Worm (Caenorhabditis elegans): ENCODE measurements around the gene H25K10.1.
A peak's percentile ranks its signal among the peaks of the same experiment; 100 is the strongest.

Gene H25K10.1

DNA sequence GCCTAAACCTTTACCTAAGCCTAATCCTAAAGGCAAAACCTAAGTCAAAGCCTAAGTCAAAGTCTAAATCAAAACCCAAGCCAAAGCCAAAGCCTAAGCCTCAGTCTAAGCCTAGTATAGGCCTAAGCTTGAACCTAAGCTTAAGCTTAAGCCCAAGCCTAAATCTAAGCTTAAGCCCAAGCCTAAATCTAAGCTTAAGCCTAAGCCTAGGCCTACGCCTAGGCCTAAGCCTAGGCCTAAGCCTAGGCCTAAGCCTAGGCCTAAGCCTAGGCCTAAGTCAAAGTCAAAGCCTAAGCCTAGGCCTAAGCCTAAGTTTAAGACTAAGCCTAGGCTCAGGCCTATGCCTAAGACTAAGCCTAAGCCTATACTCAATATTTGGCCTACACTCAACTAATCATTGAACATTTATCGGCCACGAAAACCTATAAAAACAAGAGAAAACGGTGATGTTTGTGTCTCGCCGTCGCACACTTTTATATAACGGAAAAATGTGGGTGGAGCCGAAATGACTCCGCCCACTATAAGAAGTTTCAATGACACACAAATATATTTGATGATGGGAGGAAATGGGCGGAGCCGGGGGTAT lies 29.3 kb upstream of the H25K10.1 start:
- TF ChIP-seq drap-1 (GFP tag; optimal IDR thresholded peaks at IDR 0.05) = no peak
- TF ChIP-seq nhr-2 (tag; optimal IDR thresholded peaks at IDR 0.05) = no peak
- no peak for TF ChIP-seq nhr-28 (tag; optimal IDR thresholded peaks at IDR 0.05)
- TF ChIP-seq mls-2 (tag; optimal IDR thresholded peaks at IDR 0.05) = no peak
- no peak for TF ChIP-seq mep-1 (tag; optimal IDR thresholded peaks at IDR 0.05)
- TF ChIP-seq lin-32 (GFP tag; optimal IDR thresholded peaks at IDR 0.05) = no peak
- TF ChIP-seq ztf-11 (tag; optimal IDR thresholded peaks at IDR 0.05) = no peak
- TF ChIP-seq tbx-8 (GFP tag; optimal IDR thresholded peaks at IDR 0.05) = no peak
- TF ChIP-seq elt-1 (tag; optimal IDR thresholded peaks at IDR 0.05; ENCODE audit: borderline replicate concordance, insufficient read depth) = no peak
- no peak for TF ChIP-seq elt-3 (tag; optimal IDR thresholded peaks at IDR 0.05)
- TF ChIP-seq sem-2 (GFP tag; optimal IDR thresholded peaks at IDR 0.05) = no peak
- TF ChIP-seq blmp-1 (tag; optimal IDR thresholded peaks at IDR 0.05) = no peak
- TF ChIP-seq ceh-39 (tag; optimal IDR thresholded peaks at IDR 0.05) = no peak
- TF ChIP-seq pha-4 (tag; optimal IDR thresholded peaks at IDR 0.05) = no peak
- no peak for TF ChIP-seq hlh-1 (tag; optimal IDR thresholded peaks at IDR 0.05)
- TF ChIP-seq ceh-83 (GFP tag; optimal IDR thresholded peaks at IDR 0.05) = no peak
- TF ChIP-seq sptf-1 (tag; optimal IDR thresholded peaks at IDR 0.05) = no peak
- no peak for TF ChIP-seq ceh-43 (GFP tag; optimal IDR thresholded peaks at IDR 0.05)
- TF ChIP-seq zip-8 (tag; optimal IDR thresholded peaks at IDR 0.05) = no peak
- no peak for TF ChIP-seq nhr-237 (tag; optimal IDR thresholded peaks at IDR 0.05)

DNA sequence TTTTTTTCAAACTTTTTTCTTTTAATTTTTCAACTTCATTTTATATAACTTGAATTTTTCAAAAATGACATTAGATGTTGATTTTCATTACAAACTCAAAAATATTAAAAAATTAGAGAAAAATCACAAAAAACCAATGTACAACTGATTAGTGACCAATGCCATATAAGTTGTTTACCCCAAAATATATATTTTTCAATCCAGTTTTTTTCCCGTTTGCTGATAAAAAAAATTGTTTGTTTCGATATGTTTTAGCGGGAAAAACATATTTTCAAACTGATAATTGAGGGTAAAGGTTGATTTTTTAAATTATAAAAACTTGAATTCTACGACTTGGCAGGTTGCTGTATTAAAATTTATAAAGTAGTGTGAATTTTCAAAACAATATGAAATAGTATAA lies 25.4 kb upstream of the H25K10.1 start:
- TF ChIP-seq blmp-1 (tag; optimal IDR thresholded peaks at IDR 0.05) = no peak
- TF ChIP-seq lin-13 (tag; optimal IDR thresholded peaks at IDR 0.05) = no peak
- no peak for TF ChIP-seq lsy-2 (tag; optimal IDR thresholded peaks at IDR 0.05)
- TF ChIP-seq ces-1 (GFP tag; optimal IDR thresholded peaks at IDR 0.05) = no peak
- no peak for TF ChIP-seq mep-1 (tag; optimal IDR thresholded peaks at IDR 0.05)
- TF ChIP-seq unc-39 (tag; optimal IDR thresholded peaks at IDR 0.05) = no peak
- no peak for TF ChIP-seq nhr-76 (tag; optimal IDR thresholded peaks at IDR 0.05)
- no peak for TF ChIP-seq cnd-1 (tag; optimal IDR thresholded peaks at IDR 0.05)
- TF ChIP-seq M03D4.4 (tag; optimal IDR thresholded peaks at IDR 0.05) = no peak
- no peak for TF ChIP-seq nhr-237 (tag; optimal IDR thresholded peaks at IDR 0.05)
- no peak for TF ChIP-seq sem-2 (GFP tag; optimal IDR thresholded peaks at IDR 0.05)
- TF ChIP-seq sptf-1 (tag; optimal IDR thresholded peaks at IDR 0.05) = no peak
- TF ChIP-seq mls-2 (tag; optimal IDR thresholded peaks at IDR 0.05) = no peak

DNA sequence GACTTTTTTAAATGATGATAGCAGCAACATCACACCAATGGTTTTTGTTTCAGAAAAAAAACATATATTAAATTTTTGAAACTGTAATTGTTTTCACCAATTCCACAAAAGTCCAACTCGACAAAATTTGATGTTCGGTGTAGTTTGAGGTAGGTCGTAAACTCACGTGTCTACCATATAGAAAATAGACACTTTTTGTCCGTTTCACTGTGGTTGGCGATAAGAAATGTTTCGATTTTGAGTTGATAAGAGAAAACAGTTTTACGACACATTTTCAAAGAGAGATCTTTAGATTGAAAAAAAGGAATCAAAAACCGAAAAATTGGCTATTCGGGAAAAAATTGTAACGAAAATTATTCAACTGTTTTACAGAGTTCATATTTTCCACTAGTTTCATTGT lies 23.7 kb upstream of the H25K10.1 start:
- TF ChIP-seq pha-4 (tag; optimal IDR thresholded peaks at IDR 0.05) (no peak), ceh-43 (GFP tag; optimal IDR thresholded peaks at IDR 0.05) (no peak), mab-5 (tag; optimal IDR thresholded peaks at IDR 0.05) (no peak), drap-1 (GFP tag; optimal IDR thresholded peaks at IDR 0.05) (no peak), sem-2 (GFP tag; optimal IDR thresholded peaks at IDR 0.05) (no peak)

DNA sequence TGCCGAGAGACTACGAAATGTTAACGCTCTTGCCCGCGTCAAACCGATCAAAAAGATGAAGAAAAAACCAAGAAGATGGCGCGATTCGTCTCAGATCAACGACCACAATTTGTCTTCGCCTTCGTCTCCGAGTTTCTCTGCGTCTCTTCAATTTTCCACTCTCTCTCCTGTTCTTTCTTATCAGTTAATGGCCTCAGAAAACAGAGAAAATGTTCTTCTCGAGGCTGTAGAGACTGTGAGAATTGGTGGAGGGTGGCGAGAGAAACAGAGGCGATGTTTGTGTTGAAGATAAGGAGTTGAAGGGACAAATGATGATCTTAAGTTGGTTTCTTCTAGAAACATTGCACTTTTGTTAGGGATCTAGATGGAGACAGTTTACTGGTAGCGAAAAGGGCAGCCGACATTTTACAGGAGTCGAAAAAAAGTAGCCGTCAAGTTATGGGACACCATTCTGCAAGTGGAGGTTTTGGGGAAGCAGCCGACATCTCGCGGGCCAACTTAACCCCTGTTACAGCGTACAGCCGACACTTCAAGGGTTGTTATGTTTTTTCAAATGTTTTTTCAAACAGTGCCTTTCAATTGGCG lies 21.2 kb upstream of the H25K10.1 start:
- TF ChIP-seq elt-3 (tag; optimal IDR thresholded peaks at IDR 0.05) = peak; percentile 82
- no peak for TF ChIP-seq hlh-1 (tag; optimal IDR thresholded peaks at IDR 0.05)

DNA sequence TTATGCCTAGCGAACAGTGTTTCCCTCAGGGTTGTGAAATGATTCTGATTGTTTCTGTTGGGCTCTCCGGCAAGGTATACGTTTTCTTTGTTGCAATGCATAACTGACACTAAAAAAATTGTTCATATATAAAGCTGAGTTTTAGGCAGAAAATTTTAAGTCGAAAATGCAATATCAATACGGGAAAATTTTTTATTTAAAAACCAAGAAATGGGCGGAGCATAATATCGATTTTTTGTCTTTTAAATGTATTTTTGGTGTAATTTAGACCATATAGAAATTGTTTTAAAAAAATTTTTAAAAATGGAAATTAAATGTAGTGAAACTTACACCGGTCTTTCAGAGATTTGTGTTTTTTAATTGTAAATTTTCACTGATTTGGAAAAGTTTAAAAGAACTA lies 17.7 kb upstream of the H25K10.1 start, which contains the start of gene Y105C5B.1413:
Y105C5B.1413 (minus strand) TSS at position 101 of the 400 bp plus-strand sequence.
- no peak for TF ChIP-seq unc-62 (GFP tag; optimal IDR thresholded peaks at IDR 0.05)
- no peak for TF ChIP-seq mls-2 (tag; optimal IDR thresholded peaks at IDR 0.05)
- no peak for TF ChIP-seq hlh-1 (tag; optimal IDR thresholded peaks at IDR 0.05)
- no peak for TF ChIP-seq ztf-11 (tag; optimal IDR thresholded peaks at IDR 0.05)
- TF ChIP-seq tbx-8 (GFP tag; optimal IDR thresholded peaks at IDR 0.05) = no peak
- TF ChIP-seq unc-120 (tag; optimal IDR thresholded peaks at IDR 0.05; ENCODE audit: poor library complexity, severe bottlenecking) = no peak
- no peak for TF ChIP-seq unc-39 (tag; optimal IDR thresholded peaks at IDR 0.05)
- TF ChIP-seq ham-2 (GFP tag; optimal IDR thresholded peaks at IDR 0.05) = no peak
- TF ChIP-seq ceh-43 (GFP tag; optimal IDR thresholded peaks at IDR 0.05) = no peak
- no peak for TF ChIP-seq nhr-237 (tag; optimal IDR thresholded peaks at IDR 0.05)
- TF ChIP-seq bed-3 (GFP tag; optimal IDR thresholded peaks at IDR 0.05) = no peak
- no peak for TF ChIP-seq drap-1 (GFP tag; optimal IDR thresholded peaks at IDR 0.05)
- no peak for TF ChIP-seq sem-2 (GFP tag; optimal IDR thresholded peaks at IDR 0.05)
- TF ChIP-seq M03D4.4 (tag; optimal IDR thresholded peaks at IDR 0.05) = no peak
- TF ChIP-seq lin-13 (tag; optimal IDR thresholded peaks at IDR 0.05) = no peak
- TF ChIP-seq nhr-28 (tag; optimal IDR thresholded peaks at IDR 0.05) = no peak
- TF ChIP-seq snpc-4 (tag; optimal IDR thresholded peaks at IDR 0.05) = no peak
- no peak for TF ChIP-seq ceh-39 (tag; optimal IDR thresholded peaks at IDR 0.05)
- no peak for TF ChIP-seq nhr-12 (tag; optimal IDR thresholded peaks at IDR 0.05)
